Fruit fly (Drosophila melanogaster): ENCODE results near the gene Deaf1.

Deaf1 gene

DNA sequence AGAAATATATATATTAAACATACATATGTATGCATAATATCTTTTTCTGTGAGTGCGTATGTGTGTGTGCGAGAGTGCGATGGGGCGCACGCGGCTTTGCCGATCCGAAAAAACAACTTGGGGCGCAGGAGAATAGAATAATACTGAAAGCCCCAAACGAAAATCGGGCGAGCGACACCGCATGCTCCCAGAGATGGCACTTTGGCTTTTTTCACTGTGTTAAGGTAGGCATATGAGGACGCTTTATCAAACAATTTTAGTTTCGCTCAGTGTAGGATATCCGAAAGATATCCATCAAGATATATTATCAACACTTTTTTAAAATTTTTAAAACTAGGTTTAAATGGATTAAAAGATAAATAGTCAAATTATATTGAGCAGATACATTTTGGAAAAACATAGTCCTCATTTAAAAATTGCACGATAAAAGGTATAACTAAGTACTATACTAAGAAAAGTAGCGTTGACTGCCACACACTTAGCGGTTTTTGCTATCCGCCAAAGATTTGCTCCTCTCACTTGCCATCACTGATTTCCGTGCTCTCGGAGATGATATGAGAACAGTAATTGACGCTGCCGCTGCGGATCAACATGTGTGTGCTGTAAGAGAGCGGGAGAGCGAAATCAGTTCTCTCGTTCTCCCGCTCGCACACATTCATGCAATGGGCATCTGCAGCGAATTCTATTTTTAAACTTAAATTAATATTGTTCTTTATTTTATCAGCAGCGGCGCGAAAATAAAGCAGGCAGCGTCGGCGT is 26.9 kb upstream of the Deaf1 start (continued):
- TF ChIP-seq CG31365 (tag; optimal IDR thresholded peaks at IDR 0.05) (no peak), Ets65A (GFP tag) (peak; percentile 96), CG11695 (GFP tag; IDR thresholded peaks at IDR 0.05) (peak; percentile 41; the same call in 1 of the 3 replicates), gsb-n (tag; optimal IDR thresholded peaks at IDR 0.05) (no peak), lola (GFP tag; optimal IDR thresholded peaks at IDR 0.05) (peak in 1 of 3 experiments; percentile 74), MTF-1 (GFP tag; optimal IDR thresholded peaks at IDR 0.05; ENCODE audit: borderline replicate concordance) (no peak), zf30C (GFP tag; optimal IDR thresholded peaks at IDR 0.05) (peak; percentile 75), BEAF-32 (GFP tag; optimal IDR thresholded peaks at IDR 0.05) (peak; percentile 12), her (GFP tag; optimal IDR thresholded peaks at IDR 0.05) (no peak), CG4730 (GFP tag; IDR thresholded peaks at IDR 0.05) (no peak), tup (GFP tag; optimal IDR thresholded peaks at IDR 0.05) (peak; percentile 47), crc (GFP tag; optimal IDR thresholded peaks at IDR 0.05) (no peak), Abd-B (GFP tag; optimal IDR thresholded peaks at IDR 0.05) (peak; percentile 33), scrt (GFP tag; optimal IDR thresholded peaks at IDR 0.05) (no peak), gem (tag; optimal IDR thresholded peaks at IDR 0.05) (peak; percentile 79), sna (GFP tag; IDR thresholded peaks at IDR 0.05; ENCODE audit: partially characterized antibody) (no peak), CG15601 (tag; optimal IDR thresholded peaks at IDR 0.05) (peak; percentile 34), CG12155 (GFP tag; optimal IDR thresholded peaks at IDR 0.05) (peak; percentile 64), CG17802 (tag; optimal IDR thresholded peaks at IDR 0.05) (peak; percentile 33), zfh1 (GFP tag; IDR thresholded peaks at IDR 0.05) (peak; percentile 32; the same call in 2 of the 3 replicates), Rfx (GFP tag; IDR thresholded peaks at IDR 0.05) (peak; percentile 56), ERR (GFP tag; optimal IDR thresholded peaks at IDR 0.05) (no peak), CG11085 (GFP tag; IDR thresholded peaks at IDR 0.05) (no peak), Stat92E (GFP tag; optimal IDR thresholded peaks at IDR 0.05) (no peak), Spps (tag; optimal IDR thresholded peaks at IDR 0.05) (peak; percentile 45), GATAe (GFP tag; conservative IDR thresholded peaks at IDR 0.05) (no peak; the same call in 1 of the 2 replicates), Gsc (GFP tag; IDR thresholded peaks at IDR 0.05) (no peak), ash1 (GFP tag; optimal IDR thresholded peaks at IDR 0.05) (no peak), bigmax (GFP tag; optimal IDR thresholded peaks at IDR 0.05) (no peak), Bgb (GFP tag; IDR thresholded peaks at IDR 0.05; ENCODE audit: partially characterized antibody) (no peak; the same call in 1 of the 2 replicates), lbe (GFP tag; optimal IDR thresholded peaks at IDR 0.05) (peak; percentile 3), Ravus (GFP tag; IDR thresholded peaks at IDR 0.05) (no peak; the same call in 1 of the 2 replicates), br (optimal IDR thresholded peaks at IDR 0.05) (no peak), CG18476 (GFP tag; optimal IDR thresholded peaks at IDR 0.05) (peak; percentile 52), grau (tag; optimal IDR thresholded peaks at IDR 0.05) (peak; percentile 80), CG33557 (GFP tag; optimal IDR thresholded peaks at IDR 0.05) (peak; percentile 58), CG11398 (GFP tag; optimal IDR thresholded peaks at IDR 0.05) (no peak), CG10543 (GFP tag; optimal IDR thresholded peaks at IDR 0.05) (peak; percentile 80), CG2129 (GFP tag; IDR thresholded peaks at IDR 0.05; ENCODE audit: partially characterized antibody) (no peak), eve (GFP tag; optimal IDR thresholded peaks at IDR 0.05) (peak in 1 of 2 experiments; percentile 88), Dip3 (GFP tag; optimal IDR thresholded peaks at IDR 0.05) (peak; percentile 60), CG9215 (GFP tag; IDR thresholded peaks at IDR 0.05) (peak; percentile 65), Six4 (GFP tag; optimal IDR thresholded peaks at IDR 0.05) (peak; percentile 51), Ets97D (GFP tag; optimal IDR thresholded peaks at IDR 0.05) (peak; percentile 6), en (GFP tag; optimal IDR thresholded peaks at IDR 0.05) (peak; percentile 19), Poxn (GFP tag; IDR thresholded peaks at IDR 0.05) (no peak), eyg (GFP tag; optimal IDR thresholded peaks at IDR 0.05) (no peak), CG15073 (GFP tag; optimal IDR thresholded peaks at IDR 0.05) (no peak), z (GFP tag; IDR thresholded peaks at IDR 0.05) (no peak)

Data from whole organism, embryonic.